Worm (Caenorhabditis elegans) whole organism, L4 larva: ENCODE results near the gene let-754.

Experiments used
- F10B5.3 ChIP-seq: sonication (generic microtip); optimal IDR thresholded peaks from 2 replicates; lab custom pipeline; 2016; ENCODE audit warnings: mild to moderate bottlenecking, missing genetic modification characterization, missing compliant biosample characterization
- T20F7.1 ChIP-seq: fragments of 200-800 bp; sonication (Bioruptor generic); optimal IDR thresholded peaks from 2 replicates; lab custom pipeline; 2018; ENCODE audit warnings: mild to moderate bottlenecking, missing genetic modification characterization, missing compliant biosample characterization
- ZK337.2 ChIP-seq: fragments of 200-800 bp; sonication (Bioruptor generic); IDR thresholded peaks from 2 replicates; pipeline ENCODE4 v1.3.6; 2022; ENCODE audit warnings: missing genetic modification reagents, missing genetic modification characterization, missing compliant biosample characterization
- ama-1 ChIP-seq: fragments of 150-350 bp; optimal IDR thresholded peaks from 2 replicates; lab custom pipeline; 2014; ENCODE audit warnings: inconsistent platforms, mixed read lengths
- arid-1 ChIP-seq: fragments of 200-800 bp; sonication (Bioruptor generic); conservative IDR thresholded peaks from 2 replicates; pipeline ENCODE4 v1.3.6; 2022; ENCODE audit warnings: missing genetic modification reagents, missing genetic modification characterization, missing compliant biosample characterization
- ceh-20 ChIP-seq: fragments of 200-800 bp; sonication (Bioruptor generic); IDR thresholded peaks from 2 replicates; pipeline ENCODE4 v1.3.6; 2022; ENCODE audit warnings: missing genetic modification reagents, missing genetic modification characterization, missing compliant biosample characterization
- ceh-82 ChIP-seq: sonication (generic microtip); optimal IDR thresholded peaks from 2 replicates; lab custom pipeline; 2017; ENCODE audit warnings: missing biosample characterization, missing genetic modification characterization
- ces-1 ChIP-seq: fragments of 150-350 bp; sonication (generic microtip); optimal IDR thresholded peaks from 4 replicates; lab custom pipeline; 2014; ENCODE audit warnings: missing biosample characterization, missing genetic modification reagents, missing genetic modification characterization
- ctbp-1 ChIP-seq: fragments of 200-800 bp; sonication (Bioruptor generic); IDR thresholded peaks from 2 replicates; pipeline ENCODE4 v1.3.6; 2022; ENCODE audit warnings: missing genetic modification reagents, missing genetic modification characterization, missing compliant biosample characterization
- daf-16 ChIP-seq, 3 experiments: sonication (generic microtip); optimal IDR thresholded peaks; 2 replicates each; lab custom pipeline; 2016 to 2017; ENCODE audit warnings: missing genetic modification characterization in 3 of 3, missing genetic modification reagents in 3 of 3, mild to moderate bottlenecking in 2 of 3, missing compliant biosample characterization in 2 of 3, missing biosample characterization in 1 of 3, moderate library complexity in 1 of 3
- daf-8 ChIP-seq: fragments of 200-800 bp; sonication (Bioruptor generic); IDR thresholded peaks from 2 replicates; pipeline ENCODE4 v1.3.6; 2022; ENCODE audit warnings: missing genetic modification characterization, missing compliant biosample characterization
- dmd-6 ChIP-seq: fragments of 200-800 bp; sonication (Bioruptor generic); IDR thresholded peaks from 2 replicates; pipeline ENCODE4 v1.3.6; 2022; ENCODE audit warnings: missing genetic modification reagents, missing genetic modification characterization, missing compliant biosample characterization
- dve-1 ChIP-seq: sonication (generic microtip); optimal IDR thresholded peaks from 2 replicates; lab custom pipeline; 2017; ENCODE audit warnings: antibody characterized with exemption, mild to moderate bottlenecking, missing genetic modification characterization, missing compliant biosample characterization; ENCODE audit not compliant: insufficient read depth
- hif-1 ChIP-seq, 2 experiments: sonication (generic microtip); optimal IDR thresholded peaks; 2 replicates each; lab custom pipeline; 2016 to 2017; ENCODE audit warnings: missing compliant biosample characterization in 2 of 2, missing genetic modification characterization in 2 of 2, missing genetic modification reagents in 2 of 2, missing genotype in 2 of 2, mild to moderate bottlenecking in 1 of 2
- hlh-11 ChIP-seq: fragments of 200-800 bp; sonication (Bioruptor generic); optimal IDR thresholded peaks from 2 replicates; lab custom pipeline; 2018; ENCODE audit warnings: mild to moderate bottlenecking, missing genetic modification characterization, missing compliant biosample characterization
- hlh-30 ChIP-seq: sonication (generic microtip); optimal IDR thresholded peaks from 2 replicates; lab custom pipeline; 2017; ENCODE audit warnings: antibody characterized with exemption, mild to moderate bottlenecking, missing genetic modification characterization, missing compliant biosample characterization; ENCODE audit not compliant: insufficient read depth
- lin-13 ChIP-seq: fragments of 150-350 bp; optimal IDR thresholded peaks from 2 replicates; lab custom pipeline; 2014; ENCODE audit warnings: missing biosample characterization, missing genetic modification reagents, missing genetic modification characterization
- lin-38 ChIP-seq: fragments of 200-800 bp; sonication (Bioruptor generic); IDR thresholded peaks from 2 replicates; pipeline ENCODE4 v1.3.6; 2022; ENCODE audit warnings: missing genetic modification reagents, missing genetic modification characterization, missing compliant biosample characterization
- lin-39 ChIP-seq: fragments of 150-350 bp; optimal IDR thresholded peaks from 2 replicates; lab custom pipeline; 2014; ENCODE audit warnings: missing biosample characterization, missing genetic modification reagents, missing genetic modification characterization
- lsy-2 ChIP-seq, 2 experiments: fragments of 150-350 bp in 1 of 2; sonication (generic microtip) in 1 of 2; optimal IDR thresholded peaks; 2 replicates each; lab custom pipeline; 2014 to 2017; ENCODE audit warnings: missing biosample characterization in 2 of 2, missing genetic modification characterization in 2 of 2
- madf-5 ChIP-seq, 2 experiments: fragments of 200-800 bp; sonication (Bioruptor generic); IDR thresholded peaks; 2 replicates each; pipeline ENCODE4 v1.3.6; 2022; ENCODE audit warnings: missing compliant biosample characterization in 2 of 2, missing genetic modification characterization in 2 of 2
- madf-9 ChIP-seq: fragments of 200-800 bp; sonication (Bioruptor generic); conservative IDR thresholded peaks from 2 replicates; pipeline ENCODE4 v1.3.6; 2022; ENCODE audit warnings: missing genetic modification reagents, missing genetic modification characterization, missing compliant biosample characterization
- mdl-1 ChIP-seq, 2 experiments: fragments of 150-350 bp in 1 of 2; sonication (generic microtip) in 1 of 2; optimal IDR thresholded peaks; 2 replicates each; lab custom pipeline; 2014 to 2017; ENCODE audit warnings: missing biosample characterization in 2 of 2, missing genetic modification characterization in 2 of 2
- mep-1 ChIP-seq: fragments of 150-350 bp; sonication (generic microtip); optimal IDR thresholded peaks from 3 replicates; lab custom pipeline; 2014; ENCODE audit warnings: missing biosample characterization, missing genetic modification characterization
- nhr-102 ChIP-seq: sonication (generic microtip); optimal IDR thresholded peaks from 2 replicates; lab custom pipeline; 2016; ENCODE audit warnings: mild to moderate bottlenecking, missing genetic modification characterization, moderate library complexity, missing compliant biosample characterization
- nhr-11 ChIP-seq: fragments of 150-350 bp; optimal IDR thresholded peaks from 2 replicates; lab custom pipeline; 2014; ENCODE audit warnings: missing biosample characterization, missing genetic modification characterization
- nhr-237 ChIP-seq: sonication (generic microtip); optimal IDR thresholded peaks from 2 replicates; lab custom pipeline; 2017; ENCODE audit warnings: missing biosample characterization, missing genetic modification characterization
- nhr-28 ChIP-seq: fragments of 150-350 bp; optimal IDR thresholded peaks from 2 replicates; lab custom pipeline; 2014; ENCODE audit warnings: missing biosample characterization, missing genetic modification characterization
- nhr-41 ChIP-seq: fragments of 200-800 bp; sonication (Bioruptor generic); IDR thresholded peaks from 2 replicates; pipeline ENCODE4 v1.3.6; 2022; ENCODE audit warnings: missing genetic modification reagents, missing genetic modification characterization, missing compliant biosample characterization
- nhr-6 ChIP-seq: fragments of 150-350 bp; optimal IDR thresholded peaks from 2 replicates; lab custom pipeline; 2014; ENCODE audit warnings: missing biosample characterization, missing genetic modification characterization
- php-3 ChIP-seq: fragments of 200-800 bp; sonication (Bioruptor generic); IDR thresholded peaks from 2 replicates; pipeline ENCODE4 v1.3.6; 2022; ENCODE audit warnings: missing genetic modification reagents, missing genetic modification characterization, missing compliant biosample characterization
- pqm-1 ChIP-seq: sonication (generic microtip); optimal IDR thresholded peaks from 2 replicates; lab custom pipeline; 2017; ENCODE audit warnings: missing biosample characterization, missing genetic modification characterization
- snpc-1.2 ChIP-seq: fragments of 200-800 bp; sonication (Bioruptor generic); IDR thresholded peaks from 2 replicates; pipeline ENCODE4 v1.3.6; 2022; ENCODE audit warnings: missing genetic modification reagents, missing genetic modification characterization, missing compliant biosample characterization
- spr-3 ChIP-seq: fragments of 200-800 bp; sonication (Bioruptor generic); optimal IDR thresholded peaks from 2 replicates; lab custom pipeline; 2018; ENCODE audit warnings: mild to moderate bottlenecking, missing genetic modification characterization, missing compliant biosample characterization
- tag-97 ChIP-seq: fragments of 200-800 bp; sonication (Bioruptor generic); IDR thresholded peaks from 2 replicates; pipeline ENCODE4 v1.3.6; 2022; ENCODE audit warnings: missing genetic modification characterization, missing compliant biosample characterization
- tra-1 ChIP-seq: fragments of 200-800 bp; sonication (Bioruptor generic); IDR thresholded peaks from 2 replicates; pipeline ENCODE4 v1.3.6; 2022; ENCODE audit warnings: missing genetic modification reagents, missing genetic modification characterization, missing compliant biosample characterization
- zfp-2 ChIP-seq: sonication (generic microtip); optimal IDR thresholded peaks from 2 replicates; lab custom pipeline; 2016; ENCODE audit warnings: mild to moderate bottlenecking, missing genetic modification characterization, missing compliant biosample characterization
- zfp-3 ChIP-seq: fragments of 200-800 bp; sonication (Bioruptor generic); conservative IDR thresholded peaks from 2 replicates; pipeline ENCODE4 v1.3.6; 2022; ENCODE audit warnings: missing genetic modification reagents, missing genetic modification characterization, missing compliant biosample characterization
- zip-2 ChIP-seq: fragments of 150-350 bp; optimal IDR thresholded peaks from 2 replicates; lab custom pipeline; 2014; ENCODE audit warnings: missing biosample characterization, missing genetic modification characterization
- ztf-11 ChIP-seq: fragments of 150-350 bp; optimal IDR thresholded peaks from 2 replicates; lab custom pipeline; 2014; ENCODE audit warnings: missing biosample characterization, missing genetic modification characterization

Gene let-754

ce11 chrIII:7973968-7974607 lies 21.0 kb upstream of the let-754 start:
- TF ChIP-seq ceh-20 (no peak), ces-1 (GFP tag; lab: Kevin White, UChicago) (no peak), hlh-30 (tag; lab: Kevin White, UChicago) (peak; percentile 68), F10B5.3 (tag; lab: Kevin White, UChicago) (no peak), mep-1 (tag; lab: Kevin White, UChicago) (peak; percentile 65), lin-13 (GFP tag; lab: Kevin White, UChicago) (peak; percentile 12), php-3 (peak; percentile 82), T20F7.1 (peak; percentile 17), hif-1 (tag; optimal IDR thresholded peaks at IDR 0.05; lab: Kevin White, UChicago) (no peak), madf-9 (GFP tag; lab: Robert Waterston, UW) (no peak), lin-38 (GFP tag; lab: Robert Waterston, UW) (0 out of 2 replicates have a peak, but pooled peaks have one; percentile 11), daf-8 (no peak), nhr-237 (tag; lab: Kevin White, UChicago) (no peak), tra-1 (GFP tag; lab: Robert Waterston, UW) (no peak), mdl-1 (tag; optimal IDR thresholded peaks at IDR 0.05; lab: Kevin White, UChicago) (peak in 1 of 2 experiments; percentile 26), nhr-6 (peak; percentile 16), ZK337.2 (GFP tag; lab: Robert Waterston, UW) (no peak), daf-16 (GFP tag; optimal IDR thresholded peaks at IDR 0.05; lab: Kevin White, UChicago) (no peak), daf-16 (tag; optimal IDR thresholded peaks at IDR 0.05; lab: Kevin White, UChicago) (peak; percentile 53), ama-1 (peak; percentile 70), dve-1 (tag; lab: Kevin White, UChicago) (peak; percentile 71), nhr-28 (tag; lab: Kevin White, UChicago) (peak; percentile 48), snpc-1.2 (GFP tag; lab: Robert Waterston, UW) (no peak), lsy-2 (tag; optimal IDR thresholded peaks at IDR 0.05; lab: Kevin White, UChicago) (peak in 1 of 2 experiments; percentile 28), spr-3 (GFP tag; lab: Kevin White, UChicago) (no peak), ctbp-1 (GFP tag; lab: Robert Waterston, UW) (0 out of 2 replicates have a peak, but pooled peaks have one; percentile 7), ztf-11 (tag; lab: Kevin White, UChicago) (no peak), zip-2 (peak; percentile 2), nhr-41 (GFP tag; lab: Robert Waterston, UW) (no peak), zfp-3 (GFP tag; lab: Robert Waterston, UW) (no peak), zfp-2 (tag; lab: Kevin White, UChicago) (no peak), dmd-6 (GFP tag; lab: Robert Waterston, UW) (peak; percentile 32; the same call in 1 of the 2 replicates), hlh-11 (tag; lab: Kevin White, UChicago) (peak; percentile 42), tag-97 (GFP tag; lab: Robert Waterston, UW) (no peak), nhr-102 (tag; lab: Kevin White, UChicago) (no peak), arid-1 (GFP tag; lab: Robert Waterston, UW) (0 out of 2 replicates have a peak, but pooled peaks have one; percentile 10), pqm-1 (tag; lab: Kevin White, UChicago) (peak; percentile 6), lin-39 (tag; lab: Kevin White, UChicago) (no peak), ceh-82 (tag; lab: Kevin White, UChicago) (no peak), nhr-11 (tag; lab: Kevin White, UChicago) (peak; percentile 45), madf-5 (GFP tag; IDR thresholded peaks at IDR 0.05; lab: Robert Waterston, UW) (0 out of 4 replicates have a peak, but pooled peaks of 1 of the 2 experiments have one; percentile 38)
